Fruit fly (Drosophila melanogaster) whole organism, embryonic: ENCODE measurements around the gene Sfp33A4.

Experiments used
- CG1024 ChIP-seq: fragments of 200-800 bp; sonication (Bioruptor generic); IDR thresholded peaks from 2 replicates; pipeline ENCODE4 v1.3.6; 2022; ENCODE audit warnings: missing biosample characterization, missing genetic modification characterization
- CG10431 ChIP-seq: fragments of 200-800 bp; sonication (Bioruptor generic); optimal IDR thresholded peaks from 3 replicates; lab custom pipeline; 2018; ENCODE audit warnings: missing biosample characterization, mild to moderate bottlenecking, missing genetic modification characterization
- CG10462 ChIP-seq: fragments of 200-800 bp; sonication (Bioruptor generic); optimal IDR thresholded peaks from 2 replicates; lab custom pipeline; 2016; ENCODE audit warnings: missing biosample characterization, missing genetic modification characterization
- CG10543 ChIP-seq: fragments of 200-800 bp; sonication (Bioruptor generic); optimal IDR thresholded peaks from 3 replicates; lab custom pipeline; 2017; ENCODE audit warnings: missing biosample characterization, mild to moderate bottlenecking, missing genetic modification characterization, moderate library complexity
- CG13123 ChIP-seq: fragments of 200-800 bp; sonication (Bioruptor generic); optimal IDR thresholded peaks from 2 replicates; lab custom pipeline; 2016; ENCODE audit warnings: missing biosample characterization, missing genetic modification characterization
- CG1647 ChIP-seq: fragments of 200-800 bp; sonication (Bioruptor generic); optimal IDR thresholded peaks from 3 replicates; lab custom pipeline; 2016; ENCODE audit warnings: missing biosample characterization, missing genetic modification characterization
- CG16813 ChIP-seq: fragments of 200-800 bp; sonication (Bioruptor generic); IDR thresholded peaks from 3 replicates; pipeline ENCODE4 v1.3.6; 2022; ENCODE audit warnings: missing biosample characterization, missing genetic modification characterization; ENCODE audit not compliant: partially characterized antibody
- CG17829 ChIP-seq: fragments of 200-800 bp; optimal IDR thresholded peaks from 2 replicates; lab custom pipeline; 2019; ENCODE audit warnings: missing biosample characterization, mild to moderate bottlenecking, missing genetic modification characterization, moderate library complexity
- CG2678 ChIP-seq: fragments of 200-800 bp; sonication (Bioruptor generic); optimal IDR thresholded peaks from 3 replicates; lab custom pipeline; 2019; ENCODE audit warnings: missing biosample characterization, mild to moderate bottlenecking, missing genetic modification characterization, moderate library complexity
- CG2712 ChIP-seq: fragments of 200-800 bp; optimal IDR thresholded peaks from 3 replicates; lab custom pipeline; 2019; ENCODE audit warnings: missing biosample characterization, mild to moderate bottlenecking, missing genetic modification characterization, moderate library complexity
- CG31224 ChIP-seq: fragments of 200-800 bp; sonication (Bioruptor generic); IDR thresholded peaks from 2 replicates; pipeline ENCODE4 v1.3.6; 2022; ENCODE audit warnings: missing biosample characterization, missing genetic modification characterization
- CG32532 ChIP-seq: fragments of 200-800 bp; sonication (Bioruptor generic); IDR thresholded peaks from 2 replicates; pipeline ENCODE4 v1.3.6; 2022; ENCODE audit warnings: missing biosample characterization, missing genetic modification characterization
- CG3281 ChIP-seq: fragments of 200-800 bp; sonication (Bioruptor generic); optimal IDR thresholded peaks from 3 replicates; lab custom pipeline; 2017; ENCODE audit warnings: missing biosample characterization, mild to moderate bottlenecking, missing genetic modification characterization
- CG4328 ChIP-seq: fragments of 200-800 bp; sonication (Bioruptor generic); optimal IDR thresholded peaks from 3 replicates; lab custom pipeline; 2017; ENCODE audit warnings: missing biosample characterization, missing genetic modification reagents, missing genetic modification characterization
- CG4617 ChIP-seq: fragments of 200-800 bp; sonication (Bioruptor generic); optimal IDR thresholded peaks from 3 replicates; lab custom pipeline; 2016; ENCODE audit warnings: missing biosample characterization, missing genetic modification characterization, borderline replicate concordance
- CG7839 ChIP-seq: fragments of 200-800 bp; sonication (Bioruptor generic); optimal IDR thresholded peaks from 3 replicates; lab custom pipeline; 2018; ENCODE audit warnings: missing biosample characterization, mild to moderate bottlenecking, missing genetic modification characterization, moderate library complexity
- CG8924 ChIP-seq: fragments of 200-800 bp; optimal IDR thresholded peaks from 3 replicates; lab custom pipeline; 2019; ENCODE audit warnings: missing biosample characterization, mild to moderate bottlenecking, missing genetic modification characterization, moderate library complexity
- CTCF ChIP-seq: fragments of 200-800 bp; sonication (Bioruptor generic); optimal IDR thresholded peaks from 2 replicates; lab custom pipeline; 2017; ENCODE audit warnings: missing biosample characterization, mild to moderate bottlenecking, missing genetic modification characterization, moderate library complexity
- Chrac-16 ChIP-seq: fragments of 200-800 bp; sonication (Bioruptor generic); optimal IDR thresholded peaks from 3 replicates; lab custom pipeline; 2016; ENCODE audit warnings: missing biosample characterization, missing genetic modification characterization
- D19A ChIP-seq: fragments of 200-800 bp; optimal IDR thresholded peaks from 3 replicates; lab custom pipeline; 2019; ENCODE audit warnings: missing biosample characterization, mild to moderate bottlenecking, missing genetic modification characterization, moderate library complexity
- Dip3 ChIP-seq: fragments of 200-800 bp; sonication (Bioruptor generic); optimal IDR thresholded peaks from 3 replicates; lab custom pipeline; 2016; ENCODE audit warnings: missing biosample characterization, missing genetic modification characterization
- Drgx ChIP-seq: fragments of 200-800 bp; sonication (Bioruptor generic); IDR thresholded peaks from 2 replicates; pipeline ENCODE4 v1.3.6; 2022; ENCODE audit warnings: missing biosample characterization, missing genetic modification characterization
- MESR4 ChIP-seq: fragments of 200-800 bp; sonication (Bioruptor generic); optimal IDR thresholded peaks from 2 replicates; lab custom pipeline; 2018; ENCODE audit warnings: missing biosample characterization, mild to moderate bottlenecking, missing genetic modification characterization, moderate library complexity
- Med ChIP-seq: fragments of 200-800 bp; sonication (Bioruptor generic); peaks from one replicate; lab custom pipeline; 2016; ENCODE audit warnings: missing biosample characterization, missing genetic modification characterization, mild to moderate bottlenecking, inconsistent platforms, moderate library complexity
- PHDP ChIP-seq: fragments of 200-800 bp; sonication (Bioruptor generic); optimal IDR thresholded peaks from 3 replicates; lab custom pipeline; 2018; ENCODE audit warnings: missing biosample characterization, mild to moderate bottlenecking, missing genetic modification characterization, moderate library complexity
- Ravus ChIP-seq: fragments of 200-800 bp; sonication (Bioruptor generic); IDR thresholded peaks from 2 replicates; pipeline ENCODE4 v1.3.6; 2022; ENCODE audit warnings: missing biosample characterization, missing genetic modification characterization
- Rfx ChIP-seq: fragments of 200-800 bp; sonication (Bioruptor generic); IDR thresholded peaks from 2 replicates; pipeline ENCODE4 v1.3.6; 2022; ENCODE audit warnings: missing biosample characterization, missing genetic modification characterization
- Side ChIP-seq: fragments of 200-800 bp; sonication (Bioruptor generic); optimal IDR thresholded peaks from 2 replicates; lab custom pipeline; 2016; ENCODE audit warnings: missing biosample characterization, missing genetic modification characterization
- Xrp1 ChIP-seq: fragments of 200-800 bp; sonication (Bioruptor generic); IDR thresholded peaks from 2 replicates; pipeline ENCODE4 v1.3.6; 2022; ENCODE audit warnings: missing biosample characterization, missing genetic modification characterization
- YL-1 ChIP-seq: fragments of 200-800 bp; sonication (Bioruptor generic); optimal IDR thresholded peaks from 3 replicates; lab custom pipeline; 2017; ENCODE audit warnings: missing biosample characterization, mild to moderate bottlenecking, missing genetic modification characterization
- aop ChIP-seq: fragments of 200-800 bp; sonication (Bioruptor generic); IDR thresholded peaks from 2 replicates; pipeline ENCODE4 v1.3.6; 2022; ENCODE audit warnings: missing biosample characterization, missing genetic modification characterization
- croc ChIP-seq: fragments of 200-800 bp; sonication (Bioruptor generic); conservative IDR thresholded peaks from 3 replicates; pipeline ENCODE4 v1.3.6; 2022; ENCODE audit warnings: missing biosample characterization, missing genetic modification characterization
- exex ChIP-seq: fragments of 200-800 bp; sonication (Bioruptor generic); optimal IDR thresholded peaks from 4 replicates; lab custom pipeline; 2018; ENCODE audit warnings: missing biosample characterization, mild to moderate bottlenecking, missing genetic modification characterization, moderate library complexity
- fd102C ChIP-seq: fragments of 200-800 bp; sonication (Bioruptor generic); optimal IDR thresholded peaks from 2 replicates; lab custom pipeline; 2018; ENCODE audit warnings: missing biosample characterization, mild to moderate bottlenecking, missing genetic modification characterization, moderate library complexity
- gce ChIP-seq: fragments of 200-800 bp; sonication (Bioruptor generic); IDR thresholded peaks from 3 replicates; pipeline ENCODE4 v1.3.6; 2022; ENCODE audit warnings: missing biosample characterization, missing genetic modification characterization
- gem ChIP-seq: fragments of 200-800 bp; sonication (Bioruptor generic); optimal IDR thresholded peaks from 2 replicates; lab custom pipeline; 2019; ENCODE audit warnings: missing biosample characterization, mild to moderate bottlenecking, missing genetic modification characterization, moderate library complexity
- gfzf ChIP-seq: fragments of 200-800 bp; sonication (Bioruptor generic); optimal IDR thresholded peaks from 2 replicates; lab custom pipeline; 2016; ENCODE audit warnings: missing biosample characterization, mild to moderate bottlenecking, missing genetic modification characterization, moderate library complexity
- jumu ChIP-seq: fragments of 200-800 bp; sonication (Bioruptor generic); optimal IDR thresholded peaks from 3 replicates; lab custom pipeline; 2016; ENCODE audit warnings: missing biosample characterization, missing genetic modification characterization
- kay ChIP-seq: fragments of 200-800 bp; sonication (Bioruptor generic); optimal IDR thresholded peaks from 2 replicates; lab custom pipeline; 2016; ENCODE audit warnings: missing biosample characterization, missing genetic modification characterization
- mirr ChIP-seq: fragments of 200-800 bp; sonication (Bioruptor generic); optimal IDR thresholded peaks from 3 replicates; lab custom pipeline; 2018; ENCODE audit warnings: missing biosample characterization, mild to moderate bottlenecking, missing genetic modification characterization
- odd ChIP-seq: fragments of 200-800 bp; sonication (Bioruptor generic); optimal IDR thresholded peaks from 2 replicates; lab custom pipeline; 2017; ENCODE audit warnings: missing biosample characterization, mild to moderate bottlenecking, missing genetic modification characterization
- pum ChIP-seq: fragments of 200-800 bp; sonication (Bioruptor generic); optimal IDR thresholded peaks from 2 replicates; lab custom pipeline; 2016; ENCODE audit warnings: missing biosample characterization, missing genetic modification characterization
- rib ChIP-seq: fragments of 200-800 bp; sonication (Bioruptor generic); IDR thresholded peaks from 2 replicates; pipeline ENCODE4 v1.3.6; 2022; ENCODE audit warnings: missing biosample characterization, missing genetic modification characterization
- run ChIP-seq: fragments of 200-800 bp; sonication (Bioruptor generic); optimal IDR thresholded peaks from 3 replicates; lab custom pipeline; 2018; ENCODE audit warnings: missing biosample characterization, mild to moderate bottlenecking, missing genetic modification characterization
- seq ChIP-seq: fragments of 200-800 bp; sonication (Bioruptor generic); IDR thresholded peaks from 2 replicates; pipeline ENCODE4 v1.3.6; 2022; ENCODE audit warnings: missing biosample characterization, missing genetic modification characterization
- slou ChIP-seq: fragments of 200-800 bp; sonication (Bioruptor generic); optimal IDR thresholded peaks from 3 replicates; lab custom pipeline; 2016; ENCODE audit warnings: missing biosample characterization, missing genetic modification characterization
- sug ChIP-seq: fragments of 200-800 bp; optimal IDR thresholded peaks from 2 replicates; lab custom pipeline; 2019; ENCODE audit warnings: missing biosample characterization, mild to moderate bottlenecking, missing genetic modification characterization, moderate library complexity
- vfl ChIP-seq: fragments of 200-800 bp; sonication (Bioruptor generic); optimal IDR thresholded peaks from 2 replicates; lab custom pipeline; 2016; ENCODE audit warnings: missing biosample characterization, missing genetic modification characterization
- vnd ChIP-seq: fragments of 200-800 bp; sonication (Bioruptor generic); IDR thresholded peaks from 3 replicates; pipeline ENCODE4 v1.3.6; 2022; ENCODE audit warnings: missing biosample characterization, missing genetic modification characterization; ENCODE audit not compliant: partially characterized antibody
- zf30C ChIP-seq: fragments of 200-800 bp; sonication (Bioruptor generic); optimal IDR thresholded peaks from 3 replicates; lab custom pipeline; 2018; ENCODE audit warnings: missing biosample characterization, mild to moderate bottlenecking, missing genetic modification characterization

The Sfp33A4 gene

dm6 chr2L:11812781-11813664 is 24.0 kb upstream of the Sfp33A4 start (continued):
- TF ChIP-seq Med (GFP tag; lab: Kevin White, UChicago): peak; percentile 33
- TF ChIP-seq CG8924 (tag; lab: Kevin White, UChicago): no peak
- peak; percentile 68 for TF ChIP-seq CG4617
- TF ChIP-seq gem: peak; percentile 27
- TF ChIP-seq CG7839: peak; percentile 8
- no peak for TF ChIP-seq CG10543 (GFP tag; lab: Kevin White, UChicago)
- peak; percentile 86 for TF ChIP-seq D19A (tag; lab: Kevin White, UChicago)
- TF ChIP-seq exex: peak; percentile 27
- TF ChIP-seq CG2678 (tag; lab: Kevin White, UChicago): peak; percentile 15
- TF ChIP-seq YL-1 (GFP tag; lab: Kevin White, UChicago): peak; percentile 33
- TF ChIP-seq MESR4: peak; percentile 91
- 0 out of 2 replicates have a peak, but pooled peaks have one; percentile 19 for TF ChIP-seq CG32532 (GFP tag; lab: Robert Waterston, UW)
- TF ChIP-seq CG10462 (GFP tag; lab: Kevin White, UChicago): no peak
- TF ChIP-seq vnd: no peak
- TF ChIP-seq sug (tag; lab: Kevin White, UChicago): peak; percentile 11
- TF ChIP-seq CG3281 (GFP tag; lab: Kevin White, UChicago): peak; percentile 15
- TF ChIP-seq, all 482 proteins: peak for 26

- no peak for TF ChIP-seq croc (GFP tag; lab: Robert Waterston, UW)
- TF ChIP-seq Xrp1 (GFP tag; lab: Robert Waterston, UW): 0 out of 2 replicates have a peak, but pooled peaks have one; percentile 5
- no peak for TF ChIP-seq CG4328
- no peak for TF ChIP-seq exex
- TF ChIP-seq CG13123 (GFP tag; lab: Kevin White, UChicago): no peak
- no peak for TF ChIP-seq slou
- TF ChIP-seq zf30C (GFP tag; lab: Kevin White, UChicago): no peak
- TF ChIP-seq seq: no peak
- TF ChIP-seq jumu (GFP tag; lab: Kevin White, UChicago): no peak
- peak; percentile 36 for TF ChIP-seq CG17829
- no peak for TF ChIP-seq mirr (GFP tag; lab: Kevin White, UChicago)
- TF ChIP-seq CG32532 (GFP tag; lab: Robert Waterston, UW): no peak
- TF ChIP-seq kay (GFP tag; lab: Kevin White, UChicago): no peak
- peak; percentile 67 for TF ChIP-seq CG2712 (tag; lab: Kevin White, UChicago)
- TF ChIP-seq CG10431 (GFP tag; lab: Kevin White, UChicago): no peak
- no peak for TF ChIP-seq Drgx (GFP tag; lab: Robert Waterston, UW)
- no peak for TF ChIP-seq Dip3 (GFP tag; lab: Kevin White, UChicago)
- no peak for TF ChIP-seq fd102C (GFP tag; lab: Kevin White, UChicago)
- TF ChIP-seq Side (GFP tag; lab: Kevin White, UChicago): no peak
- TF ChIP-seq Chrac-16 (GFP tag; lab: Kevin White, UChicago): no peak
- no peak for TF ChIP-seq Rfx (GFP tag; lab: Robert Waterston, UW)
- no peak for TF ChIP-seq run (tag; lab: Kevin White, UChicago)
- TF ChIP-seq PHDP (tag; lab: Kevin White, UChicago): no peak
- no peak for TF ChIP-seq rib (GFP tag; lab: Robert Waterston, UW)
- TF ChIP-seq odd (GFP tag; lab: Kevin White, UChicago): no peak
- TF ChIP-seq CG1647 (GFP tag; lab: Kevin White, UChicago): no peak
- TF ChIP-seq vfl (GFP tag; lab: Kevin White, UChicago): no peak
- TF ChIP-seq CTCF: no peak
- no peak for TF ChIP-seq pum (GFP tag; lab: Kevin White, UChicago)
- peak; percentile 81 for TF ChIP-seq gfzf (GFP tag; lab: Kevin White, UChicago)
- no peak for TF ChIP-seq CG31224
- no peak for TF ChIP-seq aop (GFP tag; lab: Robert Waterston, UW)
- peak; percentile 64 for TF ChIP-seq CG16813 (GFP tag; lab: Robert Waterston, UW)
- TF ChIP-seq gce (GFP tag; lab: Robert Waterston, UW): no peak
- TF ChIP-seq CG1024 (GFP tag; lab: Robert Waterston, UW): no peak
- no peak for TF ChIP-seq Ravus (GFP tag; lab: Robert Waterston, UW)
Measured at dm6 chr2L:11813665-11814087, 23.4 kb upstream of the Sfp33A4 start, which contains the start of gene CycY. Gene CycY, minus strand, starts transcription at chr2L:11813780.
